Fruit fly (Drosophila melanogaster) whole organism, embryonic: ENCODE measurements around the gene ple.

Source experiments
- Aef1 ChIP-seq: fragments of 200-800 bp; sonication (Bioruptor generic); IDR thresholded peaks from 3 replicates; pipeline ENCODE4 v1.3.6; 2022; ENCODE audit warnings: missing biosample characterization, missing genetic modification characterization
- Blimp-1 ChIP-seq: fragments of 200-800 bp; sonication (Bioruptor generic); optimal IDR thresholded peaks from 3 replicates; lab custom pipeline; 2018; ENCODE audit warnings: missing biosample characterization, missing genetic modification characterization, mild to moderate bottlenecking, moderate library complexity, missing genetic modification reagents
- CG10209 ChIP-seq: fragments of 200-800 bp; sonication (Bioruptor generic); optimal IDR thresholded peaks from 3 replicates; lab custom pipeline; 2017; ENCODE audit warnings: missing biosample characterization, mild to moderate bottlenecking, missing genetic modification characterization, missing genetic modification reagents
- CG10366 ChIP-seq: fragments of 200-800 bp; sonication (Bioruptor generic); IDR thresholded peaks from 2 replicates; pipeline ENCODE4 v1.3.6; 2022; ENCODE audit warnings: missing biosample characterization, missing genetic modification characterization
- CG10543 ChIP-seq: fragments of 200-800 bp; sonication (Bioruptor generic); optimal IDR thresholded peaks from 3 replicates; lab custom pipeline; 2017; ENCODE audit warnings: missing biosample characterization, mild to moderate bottlenecking, missing genetic modification characterization, moderate library complexity
- CG11398 ChIP-seq: fragments of 200-800 bp; sonication (Bioruptor generic); optimal IDR thresholded peaks from 2 replicates; lab custom pipeline; 2016; ENCODE audit warnings: missing biosample characterization, missing genetic modification characterization
- CG12236 ChIP-seq: fragments of 200-800 bp; sonication (Bioruptor generic); optimal IDR thresholded peaks from 2 replicates; lab custom pipeline; 2016; ENCODE audit warnings: missing biosample characterization, missing genetic modification characterization
- CG12659 ChIP-seq: fragments of 200-800 bp; sonication (Bioruptor generic); optimal IDR thresholded peaks from 3 replicates; lab custom pipeline; 2017; ENCODE audit warnings: mild to moderate bottlenecking, missing biosample characterization, missing genetic modification reagents, missing genetic modification characterization
- CG15269 ChIP-seq: fragments of 200-800 bp; sonication (Bioruptor generic); optimal IDR thresholded peaks from 2 replicates; lab custom pipeline; 2018; ENCODE audit warnings: missing biosample characterization, mild to moderate bottlenecking, missing genetic modification characterization, moderate library complexity
- CG15479 ChIP-seq: fragments of 200-800 bp; sonication (Bioruptor generic); optimal IDR thresholded peaks from 3 replicates; lab custom pipeline; 2019; ENCODE audit warnings: missing biosample characterization, mild to moderate bottlenecking, missing genetic modification characterization, moderate library complexity
- CG17186 ChIP-seq: fragments of 200-800 bp; sonication (Bioruptor generic); optimal IDR thresholded peaks from 3 replicates; lab custom pipeline; 2017; ENCODE audit warnings: missing biosample characterization, missing genetic modification reagents, missing genetic modification characterization
- CG30403 ChIP-seq: fragments of 200-800 bp; sonication (Bioruptor generic); optimal IDR thresholded peaks from 3 replicates; lab custom pipeline; 2016; ENCODE audit warnings: missing biosample characterization, missing genetic modification characterization
- CG30431 ChIP-seq: fragments of 200-800 bp; sonication (Bioruptor generic); optimal IDR thresholded peaks from 2 replicates; lab custom pipeline; 2017; ENCODE audit warnings: missing biosample characterization, missing genetic modification characterization
- CG31388 ChIP-seq: fragments of 200-800 bp; sonication (Bioruptor generic); optimal IDR thresholded peaks from 2 replicates; lab custom pipeline; 2016; ENCODE audit warnings: missing biosample characterization, missing genetic modification characterization
- CG34376 ChIP-seq: fragments of 200-800 bp; sonication (Bioruptor generic); optimal IDR thresholded peaks from 2 replicates; lab custom pipeline; 2018; ENCODE audit warnings: missing biosample characterization, mild to moderate bottlenecking, missing genetic modification characterization
- CG3847 ChIP-seq: fragments of 200-800 bp; sonication (Bioruptor generic); IDR thresholded peaks from 2 replicates; pipeline ENCODE4 v1.3.6; 2022; ENCODE audit warnings: missing biosample characterization, missing genetic modification characterization
- CG3995 ChIP-seq: fragments of 200-800 bp; sonication (Bioruptor generic); optimal IDR thresholded peaks from 3 replicates; lab custom pipeline; 2016; ENCODE audit warnings: missing biosample characterization, missing genetic modification characterization
- CG4360 ChIP-seq: fragments of 200-800 bp; sonication (Bioruptor generic); IDR thresholded peaks from 2 replicates; pipeline ENCODE4 v1.3.6; 2022; ENCODE audit warnings: missing biosample characterization, missing genetic modification characterization
- CG7786 ChIP-seq: fragments of 200-800 bp; sonication (Bioruptor generic); optimal IDR thresholded peaks from 2 replicates; lab custom pipeline; 2016; ENCODE audit warnings: missing biosample characterization, missing genetic modification characterization
- CG8281 ChIP-seq: fragments of 200-800 bp; sonication (Bioruptor generic); optimal IDR thresholded peaks from 2 replicates; lab custom pipeline; 2018; ENCODE audit warnings: missing biosample characterization, mild to moderate bottlenecking, missing genetic modification characterization, moderate library complexity
- CkIIα-i1 ChIP-seq: fragments of 200-800 bp; sonication (Bioruptor generic); IDR thresholded peaks from 2 replicates; pipeline ENCODE4 v1.3.6; 2022; ENCODE audit warnings: missing biosample characterization, missing genetic modification characterization
- CoRest ChIP-seq: fragments of 200-800 bp; sonication (Bioruptor generic); optimal IDR thresholded peaks from 3 replicates; lab custom pipeline; 2018; ENCODE audit warnings: missing biosample characterization, mild to moderate bottlenecking, missing genetic modification characterization, moderate library complexity
- Dfd ChIP-seq, 2 experiments: fragments of >200 bp; optimal IDR thresholded peaks; 2 replicates each; lab custom pipeline; 2017; ENCODE audit warnings: missing biosample characterization in 2 of 2, missing genetic modification characterization in 2 of 2
- Eip74EF ChIP-seq, 2 experiments: fragments of 200-800 bp in 1 of 2; fragments of >200 bp in 1 of 2; sonication (Bioruptor generic) in 1 of 2; optimal IDR thresholded peaks; 2 replicates each; lab custom pipeline; 2017 to 2019; ENCODE audit warnings: missing biosample characterization in 2 of 2, missing genetic modification characterization in 2 of 2, mild to moderate bottlenecking in 1 of 2, moderate library complexity in 1 of 2
- Hey ChIP-seq: fragments of 200-800 bp; sonication (Bioruptor generic); optimal IDR thresholded peaks from 3 replicates; lab custom pipeline; 2018; ENCODE audit warnings: missing biosample characterization, mild to moderate bottlenecking, missing genetic modification characterization
- HmgD ChIP-seq: fragments of 200-800 bp; sonication (Bioruptor generic); optimal IDR thresholded peaks from 3 replicates; lab custom pipeline; 2016; ENCODE audit warnings: missing biosample characterization, missing genetic modification characterization
- Mes4 ChIP-seq: fragments of 200-800 bp; sonication (Bioruptor generic); optimal IDR thresholded peaks from 2 replicates; lab custom pipeline; 2016; ENCODE audit warnings: missing biosample characterization, missing genetic modification characterization
- NfI ChIP-seq: fragments of 200-800 bp; sonication (Bioruptor generic); optimal IDR thresholded peaks from 3 replicates; lab custom pipeline; 2018; ENCODE audit warnings: missing biosample characterization, mild to moderate bottlenecking, missing genetic modification characterization, moderate library complexity
- Side ChIP-seq: fragments of 200-800 bp; sonication (Bioruptor generic); optimal IDR thresholded peaks from 2 replicates; lab custom pipeline; 2016; ENCODE audit warnings: missing biosample characterization, missing genetic modification characterization
- cas ChIP-seq: fragments of 200-800 bp; sonication (Bioruptor generic); IDR thresholded peaks from 2 replicates; pipeline ENCODE4 v1.3.6; 2022; ENCODE audit warnings: missing biosample characterization, missing genetic modification characterization
- crc ChIP-seq: fragments of 200-800 bp; sonication (Bioruptor generic); optimal IDR thresholded peaks from 2 replicates; lab custom pipeline; 2016; ENCODE audit warnings: missing biosample characterization, missing genetic modification characterization
- croc ChIP-seq: fragments of 200-800 bp; sonication (Bioruptor generic); conservative IDR thresholded peaks from 3 replicates; pipeline ENCODE4 v1.3.6; 2022; ENCODE audit warnings: missing biosample characterization, missing genetic modification characterization
- crol ChIP-seq: fragments of 200-800 bp; sonication (Bioruptor generic); IDR thresholded peaks from 2 replicates; pipeline ENCODE4 v1.3.6; 2022; ENCODE audit warnings: missing biosample characterization, missing genetic modification characterization
- emc ChIP-seq: fragments of 200-800 bp; sonication (Bioruptor generic); optimal IDR thresholded peaks from 2 replicates; lab custom pipeline; 2016; ENCODE audit warnings: missing biosample characterization, missing genetic modification characterization
- ems ChIP-seq: fragments of 200-800 bp; sonication (Bioruptor generic); optimal IDR thresholded peaks from 3 replicates; lab custom pipeline; 2016; ENCODE audit warnings: missing biosample characterization, missing genetic modification characterization
- gcm ChIP-seq: fragments of 200-800 bp; sonication (Bioruptor generic); optimal IDR thresholded peaks from 2 replicates; lab custom pipeline; 2019; ENCODE audit warnings: missing biosample characterization, mild to moderate bottlenecking, missing genetic modification characterization, moderate library complexity
- knrl ChIP-seq: fragments of 200-800 bp; sonication (Bioruptor generic); IDR thresholded peaks from 3 replicates; pipeline ENCODE4 v1.3.6; 2022; ENCODE audit warnings: missing biosample characterization, missing genetic modification characterization; ENCODE audit not compliant: partially characterized antibody
- luna ChIP-seq: fragments of 200-800 bp; sonication (Bioruptor generic); optimal IDR thresholded peaks from 2 replicates; lab custom pipeline; 2016; ENCODE audit warnings: missing biosample characterization, missing genetic modification characterization
- nerfin-2 ChIP-seq: fragments of 200-800 bp; sonication (Bioruptor generic); IDR thresholded peaks from 2 replicates; pipeline ENCODE4 v1.3.6; 2022; ENCODE audit warnings: missing biosample characterization, missing genetic modification characterization; ENCODE audit not compliant: partially characterized antibody
- pan ChIP-seq, 4 experiments: fragments of >200 bp in 3 of 4; fragments of 200-800 bp in 1 of 4; sonication (Bioruptor generic) in 1 of 4; optimal IDR thresholded peaks in 3 of 4; IDR thresholded peaks in 1 of 4; 2 replicates each; pipeline versions ENCODE4 v1.3.6 to Lab custom; 2017 to 2022; ENCODE audit warnings: missing biosample characterization in 2 of 4, missing genetic modification characterization in 2 of 4, mixed read lengths in 1 of 4
- ranshi ChIP-seq: fragments of 200-800 bp; sonication (Bioruptor generic); IDR thresholded peaks from 2 replicates; pipeline ENCODE4 v1.3.6; 2022; ENCODE audit warnings: missing biosample characterization, missing genetic modification characterization
- sens-2 ChIP-seq: fragments of 200-800 bp; sonication (Bioruptor generic); IDR thresholded peaks from 2 replicates; pipeline ENCODE4 v1.3.6; 2022; ENCODE audit warnings: missing biosample characterization, missing genetic modification characterization
- sna ChIP-seq: fragments of 200-800 bp; sonication (Bioruptor generic); IDR thresholded peaks from 2 replicates; pipeline ENCODE4 v1.3.6; 2022; ENCODE audit warnings: missing biosample characterization, missing genetic modification characterization; ENCODE audit not compliant: partially characterized antibody
- so ChIP-seq: fragments of 200-800 bp; sonication (Bioruptor generic); IDR thresholded peaks from 3 replicates; pipeline ENCODE4 v1.3.6; 2022; ENCODE audit warnings: missing biosample characterization, missing genetic modification characterization
- sug ChIP-seq: fragments of 200-800 bp; optimal IDR thresholded peaks from 2 replicates; lab custom pipeline; 2019; ENCODE audit warnings: missing biosample characterization, mild to moderate bottlenecking, missing genetic modification characterization, moderate library complexity
- unc-4 ChIP-seq: fragments of 200-800 bp; sonication (Bioruptor generic); IDR thresholded peaks from 2 replicates; pipeline ENCODE4 v1.3.6; 2022; ENCODE audit warnings: missing biosample characterization, missing genetic modification characterization; ENCODE audit not compliant: partially characterized antibody
- vvl ChIP-seq: fragments of 200-800 bp; sonication (Bioruptor generic); IDR thresholded peaks from 2 replicates; pipeline ENCODE4 v1.3.6; 2022; ENCODE audit warnings: missing biosample characterization, missing genetic modification characterization

Gene ple

dm6 chr3L:6747127-6747526, 27.8 kb upstream of the ple start (continued):
- TF ChIP-seq so (GFP tag; lab: Robert Waterston, UW) = 0 out of 3 replicates have a peak, but pooled peaks have one; percentile 28
- TF ChIP-seq CoRest (tag; lab: Kevin White, UChicago) = peak; percentile 56
- no peak for TF ChIP-seq pan (optimal IDR thresholded peaks at IDR 0.05; lab: Kevin White, UChicago)
- TF ChIP-seq pan (GFP tag; optimal IDR thresholded peaks at IDR 0.05 in 1 of 2, IDR thresholded peaks at IDR 0.05 in 1 of 2) = peak in 1 of 2 experiments; percentile 52
- peak; percentile 41 for TF ChIP-seq Side (GFP tag; lab: Kevin White, UChicago)
- TF ChIP-seq knrl (GFP tag; lab: Robert Waterston, UW) = peak; percentile 38; the same call in 1 of the 3 replicates
- peak; percentile 83 for TF ChIP-seq CG3847
- peak; percentile 27 for TF ChIP-seq ems (GFP tag; lab: Kevin White, UChicago)
- TF ChIP-seq crc (GFP tag; lab: Kevin White, UChicago) = no peak
- peak; percentile 84 for TF ChIP-seq CG12659
- TF ChIP-seq emc (GFP tag; lab: Kevin White, UChicago) = no peak
- peak; percentile 55 for TF ChIP-seq NfI (GFP tag; lab: Kevin White, UChicago)
- peak; percentile 41; the same call in 1 of the 2 replicates for TF ChIP-seq nerfin-2 (GFP tag; lab: Robert Waterston, UW)
- TF ChIP-seq sug (tag; lab: Kevin White, UChicago) = peak; percentile 50
- TF ChIP-seq unc-4 (GFP tag; lab: Robert Waterston, UW) = 0 out of 2 replicates have a peak, but pooled peaks have one; percentile 25
- no peak for TF ChIP-seq Mes4 (GFP tag; lab: Kevin White, UChicago)
- TF ChIP-seq CG12236 (GFP tag; lab: Kevin White, UChicago) = no peak
- TF ChIP-seq sens-2 (GFP tag; lab: Robert Waterston, UW) = 0 out of 2 replicates have a peak, but pooled peaks have one; percentile 30

- no peak for TF ChIP-seq Hey (tag; lab: Kevin White, UChicago)
- TF ChIP-seq CG8281 (tag; lab: Kevin White, UChicago) = no peak
- no peak for TF ChIP-seq gcm (GFP tag; lab: Kevin White, UChicago)
- TF ChIP-seq CG34376 = peak; percentile 23
- TF ChIP-seq ranshi (GFP tag; lab: Robert Waterston, UW) = no peak
- peak; percentile 51 for TF ChIP-seq CG10543
- TF ChIP-seq knrl (GFP tag; lab: Robert Waterston, UW) = no peak; the same call in 2 of the 3 replicates
- TF ChIP-seq croc = no peak
- TF ChIP-seq cas (GFP tag; lab: Robert Waterston, UW) = no peak
- no peak for TF ChIP-seq CG7786 (GFP tag; lab: Kevin White, UChicago)
- no peak for TF ChIP-seq CG11398 (GFP tag; lab: Kevin White, UChicago)
- TF ChIP-seq Aef1 (GFP tag; lab: Robert Waterston, UW) = peak; percentile 81; the same call in 2 of the 3 replicates
- TF ChIP-seq Eip74EF (GFP tag; optimal IDR thresholded peaks at IDR 0.05; lab: Kevin White, UChicago) = no peak
- peak; percentile 35 for TF ChIP-seq CG10209 (GFP tag; lab: Kevin White, UChicago)
- peak; percentile 29 for TF ChIP-seq CG30403 (GFP tag; lab: Kevin White, UChicago)
- no peak for TF ChIP-seq CG17186
- peak; percentile 82 for TF ChIP-seq CG4360 (GFP tag; lab: Robert Waterston, UW)
- peak; percentile 72 for TF ChIP-seq CG15479 (GFP tag; lab: Kevin White, UChicago)
- no peak for TF ChIP-seq Dfd (GFP tag; optimal IDR thresholded peaks at IDR 0.05; lab: Kevin White, UChicago)
- TF ChIP-seq CG15269 (tag; lab: Kevin White, UChicago) = no peak
- no peak for TF ChIP-seq sna (GFP tag; lab: Robert Waterston, UW)
- no peak for TF ChIP-seq Blimp-1
- no peak for TF ChIP-seq luna (GFP tag; lab: Kevin White, UChicago)
- no peak for TF ChIP-seq CG10366
- peak; percentile 100 for TF ChIP-seq crol
- TF ChIP-seq CG30431 (GFP tag; lab: Kevin White, UChicago) = no peak
- TF ChIP-seq HmgD = peak; percentile 86
- no peak for TF ChIP-seq CkIIα-i1
- TF ChIP-seq vvl (GFP tag; lab: Robert Waterston, UW) = peak; percentile 98
- peak; percentile 13 for TF ChIP-seq CG3995 (GFP tag; lab: Kevin White, UChicago)
- no peak for TF ChIP-seq CG31388 (GFP tag; lab: Kevin White, UChicago)
These were observed 24.2 kb upstream of the ple start for dm6 chr3L:6743346-6744165.
